Fruit fly (Drosophila melanogaster): Measurements from ENCODE around the gene ERR.

Gene ERR

dm6 chr3L:8191042-8191613 lies 4.7 kb upstream of the ERR start, which contains the start of gene MED24:
MED24 (plus strand) TSS chr3L:8191270.
- peak; percentile 17 for TF ChIP-seq BEAF-32 (GFP tag; optimal IDR thresholded peaks at IDR 0.05)
- TF ChIP-seq CG34422 (GFP tag; IDR thresholded peaks at IDR 0.05): no peak
- TF ChIP-seq CG7372 (GFP tag; IDR thresholded peaks at IDR 0.05): no peak
- TF ChIP-seq run (tag; optimal IDR thresholded peaks at IDR 0.05): no peak
- peak; percentile 12; the same call in 1 of the 2 replicates for TF ChIP-seq Bgb (GFP tag; IDR thresholded peaks at IDR 0.05; ENCODE audit: partially characterized antibody)
- peak; percentile 59 for TF ChIP-seq MESR4 (GFP tag; optimal IDR thresholded peaks at IDR 0.05)
- TF ChIP-seq grau (tag; optimal IDR thresholded peaks at IDR 0.05): peak; percentile 9
- peak; percentile 70 for TF ChIP-seq MBD-R2 (GFP tag; IDR thresholded peaks at IDR 0.05)
- peak; percentile 22 for TF ChIP-seq YL-1 (GFP tag; optimal IDR thresholded peaks at IDR 0.05)
- peak; percentile 47 for TF ChIP-seq pzg (GFP tag; optimal IDR thresholded peaks at IDR 0.05)
- no peak for TF ChIP-seq CG5180 (GFP tag; optimal IDR thresholded peaks at IDR 0.05)
- no peak for TF ChIP-seq CG10321 (GFP tag; IDR thresholded peaks at IDR 0.05)
- no peak for TF ChIP-seq CG6791 (GFP tag; IDR thresholded peaks at IDR 0.05; ENCODE audit: partially characterized antibody)
- TF ChIP-seq CG15514 (GFP tag; optimal IDR thresholded peaks at IDR 0.05): peak; percentile 54
- TF ChIP-seq h (optimal IDR thresholded peaks at IDR 0.05): no peak
- peak; percentile 27 for TF ChIP-seq phol (tag; optimal IDR thresholded peaks at IDR 0.05)
- peak; percentile 82 for TF ChIP-seq CG4617 (GFP tag; optimal IDR thresholded peaks at IDR 0.05; ENCODE audit: borderline replicate concordance)
- peak; percentile 1 for TF ChIP-seq Xbp1 (GFP tag; optimal IDR thresholded peaks at IDR 0.05)
- no peak for TF ChIP-seq H15 (GFP tag; IDR thresholded peaks at IDR 0.05)
- no peak for TF ChIP-seq CG6813 (GFP tag; optimal IDR thresholded peaks at IDR 0.05)
- peak; percentile 42 for TF ChIP-seq CG9797 (GFP tag; optimal IDR thresholded peaks at IDR 0.05)
- no peak for TF ChIP-seq ftz-f1 (GFP tag; optimal IDR thresholded peaks at IDR 0.05)
- no peak for TF ChIP-seq CG17568 (GFP tag; optimal IDR thresholded peaks at IDR 0.05)
- no peak for TF ChIP-seq Nf-YC (tag; optimal IDR thresholded peaks at IDR 0.05)
- TF ChIP-seq CG2120 (GFP tag; optimal IDR thresholded peaks at IDR 0.05): peak; percentile 36
- no peak for TF ChIP-seq aop (GFP tag; IDR thresholded peaks at IDR 0.05)
- no peak for TF ChIP-seq Hsf (GFP tag; optimal IDR thresholded peaks at IDR 0.05)
- no peak for TF ChIP-seq gsb-n (tag; optimal IDR thresholded peaks at IDR 0.05)
- peak; percentile 16 for TF ChIP-seq B-H2 (GFP tag; optimal IDR thresholded peaks at IDR 0.05)
- no peak for TF ChIP-seq ATbp (GFP tag; optimal IDR thresholded peaks at IDR 0.05)
- TF ChIP-seq zen (tag; optimal IDR thresholded peaks at IDR 0.05): peak; percentile 28
- peak; percentile 95 for TF ChIP-seq CG10267 (tag; optimal IDR thresholded peaks at IDR 0.05)
- no peak for TF ChIP-seq CG9727 (GFP tag; optimal IDR thresholded peaks at IDR 0.05)
- TF ChIP-seq CG2116 (GFP tag; optimal IDR thresholded peaks at IDR 0.05): peak; percentile 55
- TF ChIP-seq CG34224 (GFP tag; IDR thresholded peaks at IDR 0.05; ENCODE audit: partially characterized antibody): peak; percentile 22; the same call in 1 of the 3 replicates
- no peak for TF ChIP-seq CG9817 (tag; optimal IDR thresholded peaks at IDR 0.05)
- no peak for TF ChIP-seq wdn (GFP tag; IDR thresholded peaks at IDR 0.05)
- TF ChIP-seq E2f2 (GFP tag; IDR thresholded peaks at IDR 0.05): peak; percentile 84
- TF ChIP-seq CHES-1-like (GFP tag; optimal IDR thresholded peaks at IDR 0.05): no peak
- TF ChIP-seq CG11247 (GFP tag; IDR thresholded peaks at IDR 0.05): no peak
- no peak for TF ChIP-seq Dek (tag; optimal IDR thresholded peaks at IDR 0.05)
- peak; percentile 75 for TF ChIP-seq Dp (GFP tag; optimal IDR thresholded peaks at IDR 0.05)
- TF ChIP-seq otp (GFP tag; IDR thresholded peaks at IDR 0.05): no peak
- peak; percentile 32 for TF ChIP-seq trem (tag; optimal IDR thresholded peaks at IDR 0.05)
- no peak for TF ChIP-seq mirr (GFP tag; optimal IDR thresholded peaks at IDR 0.05)
- TF ChIP-seq gfzf (GFP tag; optimal IDR thresholded peaks at IDR 0.05): peak; percentile 71
- TF ChIP-seq CG12659 (GFP tag; optimal IDR thresholded peaks at IDR 0.05): peak; percentile 46
- TF ChIP-seq CG6254 (GFP tag; optimal IDR thresholded peaks at IDR 0.05): no peak
- peak; percentile 15 for TF ChIP-seq lbe (GFP tag; optimal IDR thresholded peaks at IDR 0.05)

All from whole organism, embryonic.